Worm (Caenorhabditis elegans) whole organism, mixed stage, embryonic: ENCODE results near the gene cab-1.

Source experiments
- blmp-1 ChIP-seq: fragments of 150-350 bp; optimal IDR thresholded peaks from 2 replicates; lab custom pipeline; 2014; ENCODE audit warnings: missing biosample characterization, missing genetic modification characterization
- ceh-83 ChIP-seq: fragments of 200-800 bp; sonication (Bioruptor generic); optimal IDR thresholded peaks from 2 replicates; lab custom pipeline; 2018; ENCODE audit warnings: mild to moderate bottlenecking, missing genetic modification characterization, missing compliant biosample characterization
- ces-1 ChIP-seq: fragments of 150-350 bp; optimal IDR thresholded peaks from 2 replicates; lab custom pipeline; 2014; ENCODE audit warnings: missing biosample characterization, missing genetic modification reagents, missing genetic modification characterization
- cnd-1 ChIP-seq: fragments of 200-800 bp; sonication (Bioruptor generic); optimal IDR thresholded peaks from 2 replicates; lab custom pipeline; 2018; ENCODE audit warnings: mild to moderate bottlenecking, missing genetic modification characterization, missing compliant biosample characterization
- drap-1 ChIP-seq: fragments of 200-800 bp; sonication (Bioruptor generic); optimal IDR thresholded peaks from 3 replicates; lab custom pipeline; 2018; ENCODE audit warnings: mild to moderate bottlenecking, missing genetic modification characterization, missing compliant biosample characterization
- elt-3 ChIP-seq: fragments of 150-350 bp; optimal IDR thresholded peaks from 2 replicates; lab custom pipeline; 2014; ENCODE audit warnings: missing biosample characterization, missing genetic modification characterization
- ham-2 ChIP-seq: fragments of 200-800 bp; sonication (Bioruptor generic); optimal IDR thresholded peaks from 2 replicates; lab custom pipeline; 2018; ENCODE audit warnings: mild to moderate bottlenecking, missing genetic modification characterization, missing compliant biosample characterization
- hlh-1 ChIP-seq: fragments of 150-350 bp; optimal IDR thresholded peaks from 2 replicates; lab custom pipeline; 2014; ENCODE audit warnings: missing biosample characterization, missing genetic modification reagents, missing genetic modification characterization
- lin-13 ChIP-seq: fragments of 150-350 bp; optimal IDR thresholded peaks from 2 replicates; lab custom pipeline; 2014; ENCODE audit warnings: missing biosample characterization, missing genetic modification characterization
- lin-32 ChIP-seq: fragments of 200-800 bp; sonication (Bioruptor generic); optimal IDR thresholded peaks from 2 replicates; lab custom pipeline; 2018; ENCODE audit warnings: mild to moderate bottlenecking, missing genetic modification characterization, missing compliant biosample characterization
- mls-2 ChIP-seq: sonication (generic microtip); optimal IDR thresholded peaks from 2 replicates; lab custom pipeline; 2016; ENCODE audit warnings: mild to moderate bottlenecking, missing genetic modification characterization, moderate library complexity, missing compliant biosample characterization
- nhr-12 ChIP-seq: fragments of 150-350 bp; optimal IDR thresholded peaks from 2 replicates; lab custom pipeline; 2014; ENCODE audit warnings: missing biosample characterization, missing genetic modification characterization
- nhr-2 ChIP-seq: fragments of 150-350 bp; optimal IDR thresholded peaks from 2 replicates; lab custom pipeline; 2014; ENCODE audit warnings: missing biosample characterization, missing genetic modification characterization
- nhr-237 ChIP-seq: fragments of 150-350 bp; optimal IDR thresholded peaks from 2 replicates; lab custom pipeline; 2014; ENCODE audit warnings: missing biosample characterization, missing genetic modification characterization
- nhr-28 ChIP-seq: fragments of 150-350 bp; optimal IDR thresholded peaks from 2 replicates; lab custom pipeline; 2014; ENCODE audit warnings: missing biosample characterization, missing genetic modification characterization
- pha-4 ChIP-seq: fragments of 150-350 bp; optimal IDR thresholded peaks from 2 replicates; lab custom pipeline; 2018; ENCODE audit warnings: missing biosample characterization, missing genetic modification reagents, missing genetic modification characterization
- snpc-4 ChIP-seq: fragments of 150-350 bp; optimal IDR thresholded peaks from 2 replicates; lab custom pipeline; 2014; ENCODE audit warnings: missing biosample characterization, missing genetic modification characterization
- sptf-1 ChIP-seq: sonication (generic microtip); optimal IDR thresholded peaks from 2 replicates; lab custom pipeline; 2017; ENCODE audit warnings: mild to moderate bottlenecking, missing genetic modification characterization, moderate library complexity, missing compliant biosample characterization
- tbx-8 ChIP-seq: fragments of 200-800 bp; sonication (Bioruptor generic); optimal IDR thresholded peaks from 2 replicates; lab custom pipeline; 2018; ENCODE audit warnings: mild to moderate bottlenecking, missing genetic modification characterization, moderate library complexity, missing compliant biosample characterization
- unc-120 ChIP-seq: sonication (generic microtip); optimal IDR thresholded peaks from 2 replicates; lab custom pipeline; 2017; ENCODE audit warnings: missing genetic modification characterization, missing compliant biosample characterization; ENCODE audit not compliant: poor library complexity, severe bottlenecking
- unc-39 ChIP-seq: fragments of 150-350 bp; optimal IDR thresholded peaks from 2 replicates; lab custom pipeline; 2014; ENCODE audit warnings: missing biosample characterization, missing genetic modification characterization
- unc-62 ChIP-seq: fragments of 150-350 bp; optimal IDR thresholded peaks from 2 replicates; lab custom pipeline; 2014; ENCODE audit warnings: missing biosample characterization, missing genetic modification reagents, missing genetic modification characterization
- ztf-11 ChIP-seq: fragments of 150-350 bp; optimal IDR thresholded peaks from 2 replicates; lab custom pipeline; 2014; ENCODE audit warnings: missing biosample characterization, missing genetic modification characterization

Gene cab-1

ce11 chrX:12179817-12180384, 32.8 kb downstream of the cab-1 start:
- TF ChIP-seq nhr-28 (tag; lab: Kevin White, UChicago) = no peak
- no peak for TF ChIP-seq elt-3 (tag; lab: Kevin White, UChicago)
- TF ChIP-seq mls-2 (tag; lab: Kevin White, UChicago) = no peak
- TF ChIP-seq ztf-11 = no peak
- no peak for TF ChIP-seq tbx-8
- no peak for TF ChIP-seq ham-2 (GFP tag; lab: Kevin White, UChicago)

- no peak for TF ChIP-seq unc-39 (tag; lab: Kevin White, UChicago)
- TF ChIP-seq drap-1 = peak; percentile 12
- no peak for TF ChIP-seq nhr-2 (tag; lab: Kevin White, UChicago)
- no peak for TF ChIP-seq blmp-1 (tag; lab: Kevin White, UChicago)
- no peak for TF ChIP-seq cnd-1 (tag; lab: Kevin White, UChicago)
- TF ChIP-seq pha-4 (tag; lab: Kevin White, UChicago) = peak; percentile 61
- TF ChIP-seq, all 35 proteins: peak for 2
Observed at ce11 chrX:12179090-12179488, 33.6 kb downstream of the cab-1 start.

- TF ChIP-seq ces-1 (peak; percentile 80), nhr-12 (tag; lab: Kevin White, UChicago) (no peak)
Observed at ce11 chrX:12178351-12179089, 34.2 kb downstream of the cab-1 start.

ce11 chrX:12177521-12177920, 35.2 kb downstream of the cab-1 start:
- TF ChIP-seq nhr-12 (tag; lab: Kevin White, UChicago) (no peak), nhr-237 (tag; lab: Kevin White, UChicago) (no peak), ztf-11 (no peak), snpc-4 (no peak), elt-3 (tag; lab: Kevin White, UChicago) (no peak), ceh-83 (GFP tag; lab: Kevin White, UChicago) (no peak), unc-120 (tag; lab: Kevin White, UChicago) (no peak)

ce11 chrX:12176873-12177293, 35.8 kb downstream of the cab-1 start:
- TF ChIP-seq elt-3 (tag; lab: Kevin White, UChicago) (no peak), mls-2 (tag; lab: Kevin White, UChicago) (peak; percentile 2)

- TF ChIP-seq elt-3 (tag; lab: Kevin White, UChicago) (peak; percentile 9), ham-2 (GFP tag; lab: Kevin White, UChicago) (peak; percentile 31), unc-62 (GFP tag; lab: Kevin White, UChicago) (peak; percentile 42), nhr-28 (tag; lab: Kevin White, UChicago) (no peak), lin-32 (GFP tag; lab: Kevin White, UChicago) (no peak)
Observed at ce11 chrX:12176394-12176793, 36.3 kb downstream of the cab-1 start.

ce11 chrX:12175667-12176278, 36.9 kb downstream of the cab-1 start:
- TF ChIP-seq lin-13 (tag; lab: Kevin White, UChicago) (no peak), pha-4 (tag; lab: Kevin White, UChicago) (peak; percentile 40), snpc-4 (no peak), elt-3 (tag; lab: Kevin White, UChicago) (no peak), ham-2 (GFP tag; lab: Kevin White, UChicago) (no peak), blmp-1 (tag; lab: Kevin White, UChicago) (no peak), sptf-1 (tag; lab: Kevin White, UChicago) (no peak), unc-120 (tag; lab: Kevin White, UChicago) (peak; percentile 70), nhr-2 (tag; lab: Kevin White, UChicago) (no peak), hlh-1 (tag; lab: Kevin White, UChicago) (peak; percentile 20)
- TF ChIP-seq, all 35 proteins: peak for 3
